Fruit fly (Drosophila melanogaster) whole organism, embryonic: Measurements from ENCODE around the gene Cap-D3.

Experiments
- Ada2b ChIP-seq: fragments of 200-800 bp; sonication (Bioruptor generic); IDR thresholded peaks from 2 replicates; pipeline ENCODE4 v1.3.6; 2022; ENCODE audit warnings: missing biosample characterization, missing genetic modification characterization
- BEAF-32 ChIP-seq: fragments of 200-800 bp; sonication (Bioruptor generic); optimal IDR thresholded peaks from 3 replicates; lab custom pipeline; 2017; ENCODE audit warnings: missing biosample characterization, missing genetic modification characterization, mild to moderate bottlenecking, moderate library complexity, missing genetic modification reagents
- CG10654 ChIP-seq: fragments of 200-800 bp; sonication (Bioruptor generic); optimal IDR thresholded peaks from 2 replicates; lab custom pipeline; 2016; ENCODE audit warnings: missing biosample characterization, missing genetic modification characterization
- CG11093 ChIP-seq: fragments of 200-800 bp; sonication (Bioruptor generic); IDR thresholded peaks from 3 replicates; pipeline ENCODE4 v1.3.6; 2022; ENCODE audit warnings: missing biosample characterization, missing genetic modification characterization
- CG11247 ChIP-seq: fragments of 200-800 bp; sonication (Bioruptor generic); IDR thresholded peaks from 2 replicates; pipeline ENCODE4 v1.3.6; 2022; ENCODE audit warnings: missing biosample characterization, missing genetic modification characterization
- CG11723 ChIP-seq: fragments of 200-800 bp; sonication (Bioruptor generic); optimal IDR thresholded peaks from 2 replicates; lab custom pipeline; 2017; ENCODE audit warnings: missing biosample characterization, mild to moderate bottlenecking, missing genetic modification characterization
- CG15073 ChIP-seq: fragments of 200-800 bp; sonication (Bioruptor generic); optimal IDR thresholded peaks from 2 replicates; lab custom pipeline; 2016; ENCODE audit warnings: missing biosample characterization, missing genetic modification characterization
- CG1529 ChIP-seq: fragments of 200-800 bp; sonication (Bioruptor generic); optimal IDR thresholded peaks from 3 replicates; lab custom pipeline; 2018; ENCODE audit warnings: missing biosample characterization, missing genetic modification characterization
- CG17328 ChIP-seq: fragments of 200-800 bp; sonication (Bioruptor generic); IDR thresholded peaks from 2 replicates; pipeline ENCODE4 v1.3.6; 2022; ENCODE audit warnings: missing biosample characterization, missing genetic modification characterization
- CG17385 ChIP-seq: fragments of 200-800 bp; sonication (Bioruptor generic); optimal IDR thresholded peaks from 3 replicates; lab custom pipeline; 2018; ENCODE audit warnings: missing biosample characterization, mild to moderate bottlenecking, missing genetic modification characterization
- CG18011 ChIP-seq: fragments of 200-800 bp; sonication (Bioruptor generic); optimal IDR thresholded peaks from 2 replicates; lab custom pipeline; 2017; ENCODE audit warnings: missing biosample characterization, missing genetic modification characterization, mild to moderate bottlenecking, moderate library complexity, missing genotype
- CG1832 ChIP-seq: fragments of 200-800 bp; sonication (Bioruptor generic); optimal IDR thresholded peaks from 2 replicates; lab custom pipeline; 2017; ENCODE audit warnings: missing biosample characterization, mild to moderate bottlenecking, missing genetic modification characterization, inconsistent platforms
- CG18619 ChIP-seq: fragments of 200-800 bp; sonication (Bioruptor generic); optimal IDR thresholded peaks from 3 replicates; lab custom pipeline; 2017; ENCODE audit warnings: missing biosample characterization, mild to moderate bottlenecking, missing genetic modification characterization
- CG30020 ChIP-seq: fragments of 200-800 bp; optimal IDR thresholded peaks from 2 replicates; lab custom pipeline; 2019; ENCODE audit warnings: missing biosample characterization, mild to moderate bottlenecking, missing genetic modification characterization, moderate library complexity
- CG31224 ChIP-seq: fragments of 200-800 bp; sonication (Bioruptor generic); IDR thresholded peaks from 2 replicates; pipeline ENCODE4 v1.3.6; 2022; ENCODE audit warnings: missing biosample characterization, missing genetic modification characterization
- CG32767 ChIP-seq: fragments of 200-800 bp; sonication (Bioruptor generic); IDR thresholded peaks from 2 replicates; pipeline ENCODE4 v1.3.6; 2022; ENCODE audit warnings: missing biosample characterization, missing genetic modification characterization
- CG34422 ChIP-seq: fragments of 200-800 bp; sonication (Bioruptor generic); IDR thresholded peaks from 3 replicates; pipeline ENCODE4 v1.3.6; 2022; ENCODE audit warnings: missing biosample characterization, missing genetic modification characterization
- CG3995 ChIP-seq: fragments of 200-800 bp; sonication (Bioruptor generic); optimal IDR thresholded peaks from 3 replicates; lab custom pipeline; 2016; ENCODE audit warnings: missing biosample characterization, missing genetic modification characterization
- CG4404 ChIP-seq: fragments of 200-800 bp; sonication (Bioruptor generic); IDR thresholded peaks from 2 replicates; pipeline ENCODE4 v1.3.6; 2022; ENCODE audit warnings: missing biosample characterization, missing genetic modification characterization
- CG7271 ChIP-seq: fragments of 200-800 bp; sonication (Bioruptor generic); optimal IDR thresholded peaks from 2 replicates; lab custom pipeline; 2018; ENCODE audit warnings: missing biosample characterization, mild to moderate bottlenecking, missing genetic modification characterization, moderate library complexity
- CG7839 ChIP-seq: fragments of 200-800 bp; sonication (Bioruptor generic); optimal IDR thresholded peaks from 3 replicates; lab custom pipeline; 2018; ENCODE audit warnings: missing biosample characterization, mild to moderate bottlenecking, missing genetic modification characterization, moderate library complexity
- CG8924 ChIP-seq: fragments of 200-800 bp; optimal IDR thresholded peaks from 3 replicates; lab custom pipeline; 2019; ENCODE audit warnings: missing biosample characterization, mild to moderate bottlenecking, missing genetic modification characterization, moderate library complexity
- CHES-1-like ChIP-seq: fragments of 200-800 bp; sonication (Bioruptor generic); optimal IDR thresholded peaks from 2 replicates; lab custom pipeline; 2016; ENCODE audit warnings: missing biosample characterization, missing genetic modification characterization
- CkIIα-i1 ChIP-seq: fragments of 200-800 bp; sonication (Bioruptor generic); IDR thresholded peaks from 2 replicates; pipeline ENCODE4 v1.3.6; 2022; ENCODE audit warnings: missing biosample characterization, missing genetic modification characterization
- Dfd ChIP-seq, 2 experiments: fragments of >200 bp; optimal IDR thresholded peaks; 2 replicates each; lab custom pipeline; 2017; ENCODE audit warnings: missing biosample characterization in 2 of 2, missing genetic modification characterization in 2 of 2
- Fer2 ChIP-seq: fragments of 200-800 bp; sonication (Bioruptor generic); optimal IDR thresholded peaks from 2 replicates; lab custom pipeline; 2018; ENCODE audit warnings: missing biosample characterization, mild to moderate bottlenecking, missing genetic modification characterization, moderate library complexity
- Fer3 ChIP-seq: fragments of 200-800 bp; sonication (Bioruptor generic); optimal IDR thresholded peaks from 2 replicates; lab custom pipeline; 2018; ENCODE audit warnings: missing biosample characterization, mild to moderate bottlenecking, missing genetic modification characterization, moderate library complexity
- GATAe ChIP-seq: fragments of 200-800 bp; sonication (Bioruptor generic); conservative IDR thresholded peaks from 2 replicates; pipeline ENCODE4 v1.3.6; 2022; ENCODE audit warnings: missing biosample characterization, missing genetic modification characterization
- HLH4C ChIP-seq: fragments of 200-800 bp; sonication (Bioruptor generic); IDR thresholded peaks from 3 replicates; pipeline ENCODE4 v1.3.6; 2022; ENCODE audit warnings: missing biosample characterization, missing genetic modification characterization; ENCODE audit not compliant: partially characterized antibody
- Hr39 ChIP-seq: fragments of >200 bp; optimal IDR thresholded peaks from 2 replicates; lab custom pipeline; 2017
- Hr78 ChIP-seq, 2 experiments: fragments of 200-800 bp in 1 of 2; fragments of >200 bp in 1 of 2; sonication (Bioruptor generic) in 1 of 2; optimal IDR thresholded peaks; 2 replicates each; lab custom pipeline; 2017 to 2019; ENCODE audit warnings: missing biosample characterization in 2 of 2, missing genetic modification characterization in 2 of 2, mild to moderate bottlenecking in 1 of 2, moderate library complexity in 1 of 2
- Lpt ChIP-seq: fragments of >200 bp; optimal IDR thresholded peaks from 2 replicates; lab custom pipeline; 2018; ENCODE audit warnings: missing biosample characterization, missing genetic modification characterization
- Neu2 ChIP-seq: fragments of 200-800 bp; sonication (Bioruptor generic); optimal IDR thresholded peaks from 3 replicates; lab custom pipeline; 2016; ENCODE audit warnings: missing biosample characterization, missing genetic modification characterization, borderline replicate concordance
- Oli ChIP-seq: fragments of 200-800 bp; sonication (Bioruptor generic); optimal IDR thresholded peaks from 2 replicates; lab custom pipeline; 2018; ENCODE audit warnings: missing biosample characterization, mild to moderate bottlenecking, missing genetic modification characterization, moderate library complexity
- PHDP ChIP-seq: fragments of 200-800 bp; sonication (Bioruptor generic); optimal IDR thresholded peaks from 3 replicates; lab custom pipeline; 2018; ENCODE audit warnings: missing biosample characterization, mild to moderate bottlenecking, missing genetic modification characterization, moderate library complexity
- TFAM ChIP-seq: fragments of 200-800 bp; sonication (Bioruptor generic); optimal IDR thresholded peaks from 2 replicates; lab custom pipeline; 2017; ENCODE audit warnings: missing biosample characterization, missing genetic modification characterization, inconsistent platforms
- ab ChIP-seq: fragments of 200-800 bp; sonication (Bioruptor generic); optimal IDR thresholded peaks from 2 replicates; lab custom pipeline; 2016; ENCODE audit warnings: missing biosample characterization, missing genetic modification characterization
- ac ChIP-seq: fragments of 200-800 bp; sonication (Bioruptor generic); optimal IDR thresholded peaks from 3 replicates; lab custom pipeline; 2017; ENCODE audit warnings: missing biosample characterization, mild to moderate bottlenecking, missing genetic modification characterization
- az2 ChIP-seq: fragments of 200-800 bp; sonication (Bioruptor generic); optimal IDR thresholded peaks from 3 replicates; lab custom pipeline; 2016; ENCODE audit warnings: missing biosample characterization, missing genetic modification characterization
- crol ChIP-seq: fragments of 200-800 bp; sonication (Bioruptor generic); IDR thresholded peaks from 2 replicates; pipeline ENCODE4 v1.3.6; 2022; ENCODE audit warnings: missing biosample characterization, missing genetic modification characterization
- dmrt99B ChIP-seq: fragments of 200-800 bp; sonication (Bioruptor generic); optimal IDR thresholded peaks from 2 replicates; lab custom pipeline; 2018; ENCODE audit warnings: missing biosample characterization, mild to moderate bottlenecking, missing genetic modification characterization, moderate library complexity
- fru ChIP-seq: fragments of >200 bp; optimal IDR thresholded peaks from 2 replicates; lab custom pipeline; 2017
- ftz-f1 ChIP-seq: fragments of 200-800 bp; sonication (Bioruptor generic); optimal IDR thresholded peaks from 2 replicates; lab custom pipeline; 2016; ENCODE audit warnings: missing biosample characterization, missing genetic modification characterization
- hth ChIP-seq: fragments of >200 bp; optimal IDR thresholded peaks from 2 replicates; lab custom pipeline; 2017; ENCODE audit warnings: inconsistent platforms
- klu ChIP-seq: fragments of 200-800 bp; sonication (Bioruptor generic); IDR thresholded peaks from 2 replicates; pipeline ENCODE4 v1.3.6; 2022; ENCODE audit warnings: missing biosample characterization, missing genetic modification characterization
- onecut ChIP-seq: fragments of 200-800 bp; sonication (Bioruptor generic); IDR thresholded peaks from 2 replicates; pipeline ENCODE4 v1.3.6; 2022; ENCODE audit warnings: missing biosample characterization, missing genetic modification characterization
- pum ChIP-seq: fragments of 200-800 bp; sonication (Bioruptor generic); optimal IDR thresholded peaks from 2 replicates; lab custom pipeline; 2016; ENCODE audit warnings: missing biosample characterization, missing genetic modification characterization
- sna ChIP-seq: fragments of 200-800 bp; sonication (Bioruptor generic); IDR thresholded peaks from 2 replicates; pipeline ENCODE4 v1.3.6; 2022; ENCODE audit warnings: missing biosample characterization, missing genetic modification characterization; ENCODE audit not compliant: partially characterized antibody
- tin ChIP-seq: fragments of 200-800 bp; sonication (Bioruptor generic); optimal IDR thresholded peaks from 3 replicates; lab custom pipeline; 2016; ENCODE audit warnings: missing biosample characterization, missing genetic modification characterization
- unc-4 ChIP-seq: fragments of 200-800 bp; sonication (Bioruptor generic); IDR thresholded peaks from 2 replicates; pipeline ENCODE4 v1.3.6; 2022; ENCODE audit warnings: missing biosample characterization, missing genetic modification characterization; ENCODE audit not compliant: partially characterized antibody

The Cap-D3 gene

DNA sequence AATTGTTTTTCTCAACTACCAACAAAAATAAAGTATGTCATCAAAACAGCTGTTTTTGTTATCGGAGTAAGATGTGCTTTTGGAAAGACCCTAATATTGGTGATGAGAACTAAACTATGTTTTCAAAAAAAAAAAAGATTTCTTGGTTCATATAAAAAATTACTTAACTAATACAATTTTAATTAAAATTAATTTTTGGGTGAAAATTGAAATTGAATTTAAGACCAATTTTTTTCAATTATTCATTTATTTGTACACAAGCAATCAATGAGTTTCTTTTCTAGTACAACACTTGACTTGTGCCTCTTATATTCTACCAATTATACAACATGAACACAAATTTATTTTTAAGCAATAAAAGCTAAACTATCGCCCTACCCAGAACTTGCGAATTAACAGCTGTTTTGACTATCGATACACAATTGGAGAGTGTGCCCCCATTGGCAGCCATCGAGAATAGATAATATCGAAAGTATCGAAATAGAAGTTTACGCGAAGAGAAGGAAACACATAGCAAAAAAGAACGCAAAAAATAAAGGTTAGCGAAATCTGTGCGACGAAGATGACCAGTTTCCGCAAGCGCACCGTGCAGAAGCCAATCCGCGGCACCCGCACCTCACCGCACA, 1.7 kb upstream of the Cap-D3 start, which contains the start of the genes Vps52 and Elp4 (continued):
- TF ChIP-seq Neu2 (GFP tag; lab: Kevin White, UChicago): no peak
- peak; percentile 77 for TF ChIP-seq PHDP (tag; lab: Kevin White, UChicago)
- TF ChIP-seq CG17385 (GFP tag; lab: Kevin White, UChicago): peak; percentile 66
- TF ChIP-seq Hr39 (lab: Kevin White, UChicago): no peak
- TF ChIP-seq ab: no peak
- peak; percentile 78 for TF ChIP-seq CG8924
- TF ChIP-seq CG11247 (GFP tag; lab: Robert Waterston, UW): peak; percentile 65
- TF ChIP-seq BEAF-32 (GFP tag; lab: Kevin White, UChicago): peak; percentile 80
- TF ChIP-seq Ada2b (GFP tag; lab: Robert Waterston, UW): peak; percentile 56
- no peak for TF ChIP-seq CkIIα-i1 (GFP tag; lab: Robert Waterston, UW)
- TF ChIP-seq sna (GFP tag; lab: Robert Waterston, UW): peak; percentile 61; the same call in 1 of the 2 replicates
- TF ChIP-seq GATAe: no peak
- peak; percentile 67 for TF ChIP-seq CG18619 (GFP tag; lab: Kevin White, UChicago)
- peak; percentile 36 for TF ChIP-seq pum (GFP tag; lab: Kevin White, UChicago)
- TF ChIP-seq Dfd (GFP tag; optimal IDR thresholded peaks at IDR 0.05; lab: Kevin White, UChicago): no peak
- 0 out of 2 replicates have a peak, but pooled peaks have one; percentile 41 for TF ChIP-seq onecut (GFP tag; lab: Robert Waterston, UW)
- TF ChIP-seq CG17328: peak; percentile 58
- peak in 1 of 2 experiments; percentile 20 for TF ChIP-seq Hr78 (GFP tag; optimal IDR thresholded peaks at IDR 0.05; lab: Kevin White, UChicago)
- peak; percentile 65 for TF ChIP-seq CG10654 (GFP tag; lab: Kevin White, UChicago)
- TF ChIP-seq CG18011: peak; percentile 40
- TF ChIP-seq CG15073 (GFP tag; lab: Kevin White, UChicago): peak; percentile 19
- no peak for TF ChIP-seq ftz-f1 (GFP tag; lab: Kevin White, UChicago)
- peak; percentile 50; the same call in 1 of the 2 replicates for TF ChIP-seq CG4404
- TF ChIP-seq CG11093 (GFP tag; lab: Robert Waterston, UW): no peak
- no peak for TF ChIP-seq ac (GFP tag; lab: Kevin White, UChicago)
- TF ChIP-seq dmrt99B: no peak
- peak; percentile 82 for TF ChIP-seq Fer3 (tag; lab: Kevin White, UChicago)
- peak; percentile 77 for TF ChIP-seq az2 (GFP tag; lab: Kevin White, UChicago)
- peak; percentile 27 for TF ChIP-seq CG1529 (GFP tag; lab: Kevin White, UChicago)
- TF ChIP-seq crol (GFP tag; lab: Robert Waterston, UW): no peak
- TF ChIP-seq Fer2 (tag; lab: Kevin White, UChicago): peak; percentile 71
- TF ChIP-seq TFAM (GFP tag; lab: Kevin White, UChicago): no peak
- peak; percentile 28 for TF ChIP-seq CG7271 (tag; lab: Kevin White, UChicago)
- no peak for TF ChIP-seq Lpt (GFP tag; lab: Kevin White, UChicago)
- no peak for TF ChIP-seq fru (lab: Kevin White, UChicago)
- peak; percentile 81 for TF ChIP-seq tin (GFP tag; lab: Kevin White, UChicago)
- TF ChIP-seq unc-4 (GFP tag; lab: Robert Waterston, UW): peak; percentile 63
- peak; percentile 70 for TF ChIP-seq Oli
- TF ChIP-seq CG11723 (GFP tag; lab: Kevin White, UChicago): no peak
- TF ChIP-seq CG7839 (tag; lab: Kevin White, UChicago): peak; percentile 84
- TF ChIP-seq CG31224 (GFP tag; lab: Robert Waterston, UW): peak; percentile 56; the same call in 1 of the 2 replicates
- TF ChIP-seq CG3995 (GFP tag; lab: Kevin White, UChicago): peak; percentile 19
- TF ChIP-seq CG30020 (tag; lab: Kevin White, UChicago): peak; percentile 82
- peak; percentile 65; the same call in 1 of the 2 replicates for TF ChIP-seq CG32767 (GFP tag; lab: Robert Waterston, UW)
- TF ChIP-seq klu (GFP tag; lab: Robert Waterston, UW): peak; percentile 58; the same call in 1 of the 2 replicates
- peak; percentile 65; the same call in 1 of the 3 replicates for TF ChIP-seq CG34422 (GFP tag; lab: Robert Waterston, UW)
- peak; percentile 83 for TF ChIP-seq HLH4C (GFP tag; lab: Robert Waterston, UW)
- TF ChIP-seq CHES-1-like: peak; percentile 44
- TF ChIP-seq CG1832: no peak
- no peak for TF ChIP-seq hth
